Worm (Caenorhabditis elegans) whole organism, young adult: ENCODE data around the gene efa-6.

ENCODE experiments used
- B0261.1 ChIP-seq: sonication (generic microtip); optimal IDR thresholded peaks from 2 replicates; lab custom pipeline; 2016; ENCODE audit warnings: mild to moderate bottlenecking, missing genetic modification characterization, moderate library complexity, missing compliant biosample characterization
- C06A6.2 ChIP-seq: fragments of 200-800 bp; sonication (Bioruptor generic); conservative IDR thresholded peaks from 2 replicates; pipeline ENCODE4 v1.3.6; 2022; ENCODE audit warnings: missing genetic modification characterization, missing compliant biosample characterization
- F10E7.11 ChIP-seq: sonication (generic microtip); optimal IDR thresholded peaks from 2 replicates; lab custom pipeline; 2017; ENCODE audit warnings: mild to moderate bottlenecking, missing genetic modification characterization, moderate library complexity, missing compliant biosample characterization
- F22D6.2 ChIP-seq: sonication (generic microtip); optimal IDR thresholded peaks from 2 replicates; lab custom pipeline; 2016; ENCODE audit warnings: mild to moderate bottlenecking, missing genetic modification characterization, missing compliant biosample characterization
- F39B2.1 ChIP-seq: fragments of 200-800 bp; sonication (Bioruptor generic); IDR thresholded peaks from 2 replicates; pipeline ENCODE4 v1.3.6; 2022; ENCODE audit warnings: missing genetic modification reagents, missing genetic modification characterization, missing compliant biosample characterization
- F49E8.2 ChIP-seq: sonication (generic microtip); optimal IDR thresholded peaks from 3 replicates; lab custom pipeline; 2017; ENCODE audit warnings: missing genetic modification characterization, mild to moderate bottlenecking, missing compliant biosample characterization, antibody characterized with exemption, moderate library complexity; ENCODE audit not compliant: insufficient read depth
- F52B5.7 ChIP-seq: sonication (generic microtip); optimal IDR thresholded peaks from 2 replicates; lab custom pipeline; 2016; ENCODE audit warnings: mild to moderate bottlenecking, missing genetic modification characterization, missing compliant biosample characterization
- K11D2.4 ChIP-seq: fragments of 200-800 bp; sonication (Bioruptor generic); IDR thresholded peaks from 2 replicates; pipeline ENCODE4 v1.3.6; 2022; ENCODE audit warnings: missing genetic modification reagents, missing genetic modification characterization, missing compliant biosample characterization
- K12H6.12 ChIP-seq: fragments of 200-800 bp; sonication (Bioruptor generic); optimal IDR thresholded peaks from 2 replicates; lab custom pipeline; 2018; ENCODE audit warnings: mild to moderate bottlenecking, missing genetic modification characterization, missing compliant biosample characterization
- Y56A3A.18 ChIP-seq: fragments of 200-800 bp; sonication (Bioruptor generic); IDR thresholded peaks from 2 replicates; pipeline ENCODE4 v1.3.6; 2022; ENCODE audit warnings: missing genetic modification reagents, missing genetic modification characterization, missing compliant biosample characterization
- Y79H2A.3 ChIP-seq: fragments of 200-800 bp; sonication (Bioruptor generic); conservative IDR thresholded peaks from 2 replicates; pipeline ENCODE4 v1.3.6; 2022; ENCODE audit warnings: missing genetic modification reagents, missing genetic modification characterization, missing compliant biosample characterization
- aptf-3 ChIP-seq: fragments of 200-800 bp; sonication (Bioruptor generic); IDR thresholded peaks from 2 replicates; pipeline ENCODE4 v1.3.6; 2022; ENCODE audit warnings: missing genetic modification characterization, missing compliant biosample characterization
- attf-6 ChIP-seq: fragments of 200-800 bp; sonication (Bioruptor generic); IDR thresholded peaks from 2 replicates; pipeline ENCODE4 v1.3.6; 2022; ENCODE audit warnings: missing genetic modification reagents, missing genetic modification characterization, missing compliant biosample characterization
- bed-1 ChIP-seq: fragments of 200-800 bp; sonication (Bioruptor generic); IDR thresholded peaks from 2 replicates; pipeline ENCODE4 v1.3.6; 2022; ENCODE audit warnings: missing genetic modification reagents, missing genetic modification characterization, missing compliant biosample characterization
- bed-2 ChIP-seq: fragments of 200-800 bp; sonication (Bioruptor generic); IDR thresholded peaks from 2 replicates; pipeline ENCODE4 v1.3.6; 2022; ENCODE audit warnings: missing genetic modification reagents, missing genetic modification characterization, missing compliant biosample characterization
- ccch-3 ChIP-seq: fragments of 200-800 bp; sonication (Bioruptor generic); optimal IDR thresholded peaks from 2 replicates; lab custom pipeline; 2018; ENCODE audit warnings: mild to moderate bottlenecking, missing genetic modification characterization, missing compliant biosample characterization
- ceh-79 ChIP-seq: sonication (generic microtip); optimal IDR thresholded peaks from 2 replicates; lab custom pipeline; 2017; ENCODE audit warnings: mild to moderate bottlenecking, missing genetic modification characterization, missing compliant biosample characterization
- dpff-1 ChIP-seq: sonication (generic microtip); optimal IDR thresholded peaks from 2 replicates; lab custom pipeline; 2017; ENCODE audit warnings: mild to moderate bottlenecking, missing genetic modification characterization, missing compliant biosample characterization
- egl-18 ChIP-seq: fragments of 200-800 bp; sonication (Bioruptor generic); IDR thresholded peaks from 2 replicates; pipeline ENCODE4 v1.3.6; 2022; ENCODE audit warnings: missing genetic modification reagents, missing genetic modification characterization, missing compliant biosample characterization
- egrh-3 ChIP-seq: fragments of 200-800 bp; sonication (Bioruptor generic); IDR thresholded peaks from 2 replicates; pipeline ENCODE4 v1.3.6; 2022; ENCODE audit warnings: missing genetic modification reagents, missing genetic modification characterization, missing compliant biosample characterization
- gei-17 ChIP-seq: fragments of 200-800 bp; sonication (Bioruptor generic); optimal IDR thresholded peaks from 2 replicates; lab custom pipeline; 2018; ENCODE audit warnings: mild to moderate bottlenecking, missing genetic modification characterization, missing compliant biosample characterization
- hlh-12 ChIP-seq: sonication (generic microtip); optimal IDR thresholded peaks from 2 replicates; lab custom pipeline; 2016; ENCODE audit warnings: missing genetic modification characterization, missing compliant biosample characterization
- hmg-1.2 ChIP-seq: fragments of 200-800 bp; sonication (Bioruptor generic); IDR thresholded peaks from 2 replicates; pipeline ENCODE4 v1.3.6; 2022; ENCODE audit warnings: missing genetic modification reagents, missing genetic modification characterization, missing compliant biosample characterization
- hsf-1 ChIP-seq: fragments of 200-800 bp; sonication (Bioruptor generic); IDR thresholded peaks from 2 replicates; pipeline ENCODE4 v1.3.6; 2022; ENCODE audit warnings: missing genetic modification reagents, missing genetic modification characterization, missing compliant biosample characterization
- lin-26 ChIP-seq: fragments of 200-800 bp; sonication (Bioruptor generic); IDR thresholded peaks from 2 replicates; pipeline ENCODE4 v1.3.6; 2022; ENCODE audit warnings: missing genetic modification reagents, missing genetic modification characterization, missing compliant biosample characterization
- lin-35 ChIP-seq, 3 experiments: fragments of 150-350 bp in 2 of 3; sonication (generic microtip) in 1 of 3; optimal IDR thresholded peaks; 2 replicates each; lab custom pipeline; 2014 to 2018; ENCODE audit warnings: missing biosample characterization in 3 of 3, missing genetic modification characterization in 3 of 3, missing genetic modification reagents in 3 of 3
- lin-54 ChIP-seq: fragments of 200-800 bp; sonication (Bioruptor generic); optimal IDR thresholded peaks from 2 replicates; lab custom pipeline; 2018; ENCODE audit warnings: mild to moderate bottlenecking, missing genetic modification characterization, missing compliant biosample characterization
- lsl-1 ChIP-seq: fragments of 200-800 bp; sonication (Bioruptor generic); optimal IDR thresholded peaks from 2 replicates; lab custom pipeline; 2018; ENCODE audit warnings: mild to moderate bottlenecking, missing genetic modification characterization, moderate library complexity, missing compliant biosample characterization
- lsy-27 ChIP-seq: sonication (generic microtip); optimal IDR thresholded peaks from 2 replicates; lab custom pipeline; 2017; ENCODE audit warnings: missing genetic modification characterization, mild to moderate bottlenecking, missing compliant biosample characterization, antibody characterized with exemption, missing genotype, borderline replicate concordance; ENCODE audit not compliant: insufficient read depth
- nfya-1 ChIP-seq: sonication (generic microtip); optimal IDR thresholded peaks from 2 replicates; lab custom pipeline; 2017; ENCODE audit warnings: antibody characterized with exemption, missing compliant biosample characterization, missing genetic modification characterization, borderline replicate concordance; ENCODE audit not compliant: insufficient read depth
- nfya-2 ChIP-seq: fragments of 200-800 bp; sonication (Bioruptor generic); IDR thresholded peaks from 2 replicates; pipeline ENCODE4 v1.3.6; 2022; ENCODE audit warnings: missing genetic modification reagents, missing genetic modification characterization, missing compliant biosample characterization
- nfyb-1 ChIP-seq: fragments of 200-800 bp; sonication (Bioruptor generic); IDR thresholded peaks from 2 replicates; pipeline ENCODE4 v1.3.6; 2022; ENCODE audit warnings: missing genetic modification reagents, missing genetic modification characterization, missing compliant biosample characterization
- nhr-120 ChIP-seq: fragments of 200-800 bp; sonication (Bioruptor generic); IDR thresholded peaks from 2 replicates; pipeline ENCODE4 v1.3.6; 2022; ENCODE audit warnings: missing genetic modification characterization, missing compliant biosample characterization
- pbrm-1 ChIP-seq: fragments of 200-800 bp; sonication (Bioruptor generic); IDR thresholded peaks from 2 replicates; pipeline ENCODE4 v1.3.6; 2022; ENCODE audit warnings: missing genetic modification reagents, missing genetic modification characterization, missing compliant biosample characterization
- sdz-38 ChIP-seq: sonication (generic microtip); optimal IDR thresholded peaks from 2 replicates; lab custom pipeline; 2016; ENCODE audit warnings: missing genotype, missing genetic modification characterization, missing compliant biosample characterization
- snpc-1.3 ChIP-seq: sonication (generic microtip); optimal IDR thresholded peaks from 2 replicates; lab custom pipeline; 2017; ENCODE audit warnings: missing genetic modification characterization, mild to moderate bottlenecking, missing compliant biosample characterization, antibody characterized with exemption, moderate library complexity, missing genotype, missing genetic modification reagents; ENCODE audit not compliant: insufficient read depth
- snpc-4 ChIP-seq, 5 experiments: fragments of 150-350 bp in 1 of 5; sonication (generic microtip) in 4 of 5; optimal IDR thresholded peaks; 2 replicates each; lab custom pipeline; 2014 to 2018; ENCODE audit warnings: missing genetic modification characterization in 5 of 5, missing biosample characterization in 3 of 5, antibody characterized with exemption in 2 of 5, mild to moderate bottlenecking in 2 of 5, missing compliant biosample characterization in 2 of 5, missing genotype in 2 of 5, moderate library complexity in 2 of 5, missing genetic modification reagents in 1 of 5
- sptf-2 ChIP-seq: fragments of 200-800 bp; sonication (Bioruptor generic); optimal IDR thresholded peaks from 2 replicates; lab custom pipeline; 2018; ENCODE audit warnings: mild to moderate bottlenecking, missing genetic modification characterization, missing compliant biosample characterization
- unc-62 ChIP-seq: fragments of 150-350 bp; optimal IDR thresholded peaks from 2 replicates; lab custom pipeline; 2014; ENCODE audit warnings: missing biosample characterization, missing genetic modification reagents, missing genetic modification characterization
- zfh-2 ChIP-seq: fragments of 200-800 bp; sonication (Bioruptor generic); conservative IDR thresholded peaks from 2 replicates; pipeline ENCODE4 v1.3.6; 2022; ENCODE audit warnings: missing genetic modification reagents, missing genetic modification characterization, missing compliant biosample characterization
- ztf-28 ChIP-seq: fragments of 200-800 bp; sonication (Bioruptor generic); IDR thresholded peaks from 2 replicates; pipeline ENCODE4 v1.3.6; 2022; ENCODE audit warnings: missing genetic modification reagents, missing genetic modification characterization, missing compliant biosample characterization

Gene efa-6

DNA sequence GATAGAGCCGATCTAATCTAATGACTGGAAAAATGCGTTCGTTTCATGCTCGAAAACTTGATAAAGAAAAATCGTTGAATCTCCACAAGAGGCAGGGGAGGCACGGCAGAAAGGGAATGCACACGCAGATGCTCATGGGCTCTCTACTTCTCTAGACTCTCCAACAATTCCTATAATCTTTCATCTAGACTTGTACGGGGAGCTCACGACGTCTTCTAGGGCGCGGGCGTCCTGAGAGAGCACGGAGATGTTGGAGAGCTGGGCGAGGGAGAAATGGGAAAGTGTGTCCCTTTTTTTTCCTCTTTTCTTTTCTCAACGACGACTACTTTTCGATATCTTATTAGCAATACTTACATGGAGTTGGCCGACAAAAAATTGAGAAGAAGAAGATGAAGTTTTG, 31.3 kb downstream of the efa-6 start:
- no peak for TF ChIP-seq C06A6.2 (GFP tag; lab: Robert Waterston, UW)
- TF ChIP-seq snpc-4 (GFP tag; optimal IDR thresholded peaks at IDR 0.05; lab: Kevin White, UChicago), result no peak
- no peak for TF ChIP-seq snpc-4 (tag; optimal IDR thresholded peaks at IDR 0.05; lab: Kevin White, UChicago)
- no peak for TF ChIP-seq F39B2.1
- no peak for TF ChIP-seq attf-6 (GFP tag; lab: Robert Waterston, UW)
- TF ChIP-seq ztf-28 (GFP tag; lab: Robert Waterston, UW), result no peak
- TF ChIP-seq hsf-1 (GFP tag; lab: Robert Waterston, UW), result no peak
- TF ChIP-seq K12H6.12 (tag; lab: Kevin White, UChicago), result peak; percentile 37
- TF ChIP-seq hmg-1.2, result peak; percentile 36; the same call in 1 of the 2 replicates
- TF ChIP-seq egrh-3 (GFP tag; lab: Robert Waterston, UW), result no peak
- TF ChIP-seq F10E7.11, result no peak
- TF ChIP-seq nhr-120, result no peak
- TF ChIP-seq F52B5.7 (tag; lab: Kevin White, UChicago), result no peak
- no peak for TF ChIP-seq F22D6.2 (tag; lab: Kevin White, UChicago)
- no peak for TF ChIP-seq ccch-3 (GFP tag; lab: Kevin White, UChicago)
- no peak for TF ChIP-seq K11D2.4
- TF ChIP-seq unc-62, result no peak
- TF ChIP-seq sptf-2 (GFP tag; lab: Kevin White, UChicago), result no peak
- no peak for TF ChIP-seq lsy-27 (tag; lab: Kevin White, UChicago)
- TF ChIP-seq sdz-38 (tag; lab: Kevin White, UChicago), result no peak
- peak; percentile 45; the same call in 1 of the 2 replicates for TF ChIP-seq zfh-2

DNA sequence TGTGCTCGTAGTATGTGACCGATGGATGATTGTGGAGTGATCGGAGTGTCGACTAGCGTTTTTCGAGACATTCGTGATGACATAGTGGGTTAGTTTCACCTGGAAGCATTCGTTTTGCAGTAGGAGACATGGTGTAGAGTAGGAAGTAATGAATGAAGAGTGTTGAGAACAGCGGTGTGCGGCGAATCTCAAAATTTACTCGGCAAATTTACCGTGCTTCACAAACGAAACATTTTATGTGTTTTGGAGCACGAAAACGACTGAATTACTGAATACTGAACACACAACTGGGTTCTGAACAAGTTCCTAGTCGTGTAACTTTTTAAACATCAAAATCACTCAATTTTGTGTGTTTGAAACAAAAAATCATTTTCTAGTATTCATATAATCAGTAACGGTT, 33.5 kb downstream of the efa-6 start, which contains the start of gene K08E7.6:
K08E7.6 (minus strand) TSS at position 101 of the 400 bp plus-strand sequence.
- TF ChIP-seq egrh-3 (GFP tag; lab: Robert Waterston, UW) (no peak), lsl-1 (GFP tag; lab: Kevin White, UChicago) (no peak), dpff-1 (tag; lab: Kevin White, UChicago) (no peak), lin-54 (no peak)

DNA sequence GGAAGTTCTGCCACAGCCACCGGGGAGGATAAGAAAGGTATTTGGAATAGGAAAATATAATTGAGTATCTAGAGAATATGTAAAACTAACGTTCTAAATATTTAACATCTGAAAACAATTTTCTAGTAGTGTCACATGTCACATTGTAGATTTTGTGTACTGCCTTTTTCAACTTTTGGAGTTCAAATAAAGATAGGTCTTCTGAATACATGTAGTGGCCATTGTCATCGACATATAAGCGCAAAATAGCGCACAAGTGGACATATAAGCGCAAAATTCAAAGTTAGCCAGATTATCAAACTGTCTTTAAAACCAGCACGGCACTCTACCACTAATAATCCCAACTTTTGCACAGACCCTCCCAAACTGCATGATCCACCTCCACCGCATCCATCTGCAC, 40.3 kb downstream of the efa-6 start:
- no peak for TF ChIP-seq sptf-2 (GFP tag; lab: Kevin White, UChicago)
- TF ChIP-seq hlh-12, result no peak
- TF ChIP-seq aptf-3 (GFP tag; lab: Robert Waterston, UW), result no peak
- TF ChIP-seq nfyb-1 (GFP tag; lab: Robert Waterston, UW), result no peak
- no peak for TF ChIP-seq lin-35 (GFP tag; optimal IDR thresholded peaks at IDR 0.05; lab: Kevin White, UChicago)
- TF ChIP-seq gei-17 (GFP tag; lab: Kevin White, UChicago), result no peak
- TF ChIP-seq egl-18 (GFP tag; lab: Robert Waterston, UW), result no peak

DNA sequence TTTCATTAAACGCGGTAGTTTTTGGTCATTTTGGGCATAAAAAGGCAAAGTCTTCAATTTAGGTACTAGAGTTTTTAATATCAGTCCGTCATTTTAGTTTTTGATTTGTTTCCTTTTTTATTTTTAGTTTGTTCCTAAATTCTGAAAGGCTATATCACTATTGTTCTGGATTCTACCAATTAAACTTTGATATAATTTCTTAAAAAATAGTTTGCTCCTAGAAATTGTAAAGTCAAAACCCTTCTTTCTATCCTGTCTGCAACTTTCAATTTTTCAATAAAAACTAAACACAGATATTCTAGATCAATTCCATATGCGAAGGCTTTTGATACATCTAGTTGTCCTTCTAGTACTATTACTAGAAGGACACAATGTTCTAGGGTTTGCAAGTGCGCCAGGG, 41.5 kb downstream of the efa-6 start, which contains the start of gene K08E7.5:
K08E7.5 (plus strand) TSS at position 301 of the 400 bp plus-strand sequence.
- no peak for TF ChIP-seq dpff-1 (tag; lab: Kevin White, UChicago)
- no peak for TF ChIP-seq attf-6 (GFP tag; lab: Robert Waterston, UW)
- no peak for TF ChIP-seq snpc-1.3 (tag; lab: Kevin White, UChicago)
- no peak for TF ChIP-seq lin-26
- TF ChIP-seq F49E8.2 (tag; lab: Kevin White, UChicago), result no peak
- no peak for TF ChIP-seq Y79H2A.3 (GFP tag; lab: Robert Waterston, UW)
- TF ChIP-seq pbrm-1 (GFP tag; lab: Robert Waterston, UW), result no peak
- TF ChIP-seq bed-2, result no peak
- no peak for TF ChIP-seq nfyb-1 (GFP tag; lab: Robert Waterston, UW)
- no peak for TF ChIP-seq nhr-120
- no peak for TF ChIP-seq gei-17 (GFP tag; lab: Kevin White, UChicago)
- no peak for TF ChIP-seq Y56A3A.18
- no peak for TF ChIP-seq ceh-79 (tag; lab: Kevin White, UChicago)
- no peak for TF ChIP-seq ztf-28 (GFP tag; lab: Robert Waterston, UW)
- no peak for TF ChIP-seq bed-1
- no peak for TF ChIP-seq nfya-2 (GFP tag; lab: Robert Waterston, UW)
- no peak for TF ChIP-seq nfya-1 (tag; lab: Kevin White, UChicago)
- TF ChIP-seq B0261.1, result no peak
